Fruit fly (Drosophila melanogaster) whole organism, embryonic: ENCODE results near the gene CG10068.

Source experiments
- Bteb2 ChIP-seq: fragments of 200-800 bp; sonication (Bioruptor generic); optimal IDR thresholded peaks from 2 replicates; lab custom pipeline; 2016; ENCODE audit warnings: missing biosample characterization, missing genetic modification characterization
- CG10209 ChIP-seq: fragments of 200-800 bp; sonication (Bioruptor generic); optimal IDR thresholded peaks from 3 replicates; lab custom pipeline; 2017; ENCODE audit warnings: missing biosample characterization, mild to moderate bottlenecking, missing genetic modification characterization, missing genetic modification reagents
- CG10959 ChIP-seq: fragments of 200-800 bp; sonication (Bioruptor generic); IDR thresholded peaks from 2 replicates; pipeline ENCODE4 v1.3.6; 2022; ENCODE audit warnings: missing biosample characterization, missing genetic modification characterization
- CG12104 ChIP-seq: fragments of 200-800 bp; sonication (Bioruptor generic); optimal IDR thresholded peaks from 3 replicates; lab custom pipeline; 2016; ENCODE audit warnings: missing biosample characterization, missing genetic modification characterization
- CG12236 ChIP-seq: fragments of 200-800 bp; sonication (Bioruptor generic); optimal IDR thresholded peaks from 2 replicates; lab custom pipeline; 2016; ENCODE audit warnings: missing biosample characterization, missing genetic modification characterization
- CG13287 ChIP-seq: fragments of 200-800 bp; sonication (Bioruptor generic); IDR thresholded peaks from 2 replicates; pipeline ENCODE4 v1.3.6; 2022; ENCODE audit warnings: missing biosample characterization, missing genetic modification characterization; ENCODE audit not compliant: partially characterized antibody
- CG14050 ChIP-seq: fragments of 200-800 bp; sonication (Bioruptor generic); IDR thresholded peaks from 3 replicates; pipeline ENCODE4 v1.3.6; 2022; ENCODE audit warnings: missing biosample characterization, missing genetic modification characterization
- CG14710 ChIP-seq: fragments of 200-800 bp; sonication (Bioruptor generic); optimal IDR thresholded peaks from 3 replicates; lab custom pipeline; 2019; ENCODE audit warnings: missing biosample characterization, mild to moderate bottlenecking, missing genetic modification characterization, moderate library complexity
- CG15514 ChIP-seq: fragments of 200-800 bp; sonication (Bioruptor generic); optimal IDR thresholded peaks from 3 replicates; lab custom pipeline; 2017; ENCODE audit warnings: missing biosample characterization, missing genetic modification characterization, mild to moderate bottlenecking, moderate library complexity, missing genetic modification reagents
- CG1602 ChIP-seq: fragments of 200-800 bp; sonication (Bioruptor generic); optimal IDR thresholded peaks from 3 replicates; lab custom pipeline; 2016; ENCODE audit warnings: missing biosample characterization, missing genetic modification characterization
- CG16863 ChIP-seq: fragments of 200-800 bp; sonication (Bioruptor generic); optimal IDR thresholded peaks from 3 replicates; lab custom pipeline; 2016; ENCODE audit warnings: missing biosample characterization, missing genetic modification characterization
- CG18599 ChIP-seq: fragments of 200-800 bp; sonication (Bioruptor generic); optimal IDR thresholded peaks from 3 replicates; lab custom pipeline; 2017; ENCODE audit warnings: missing biosample characterization, missing genetic modification characterization, mild to moderate bottlenecking, moderate library complexity, missing genetic modification reagents
- CG2199 ChIP-seq: fragments of 200-800 bp; sonication (Bioruptor generic); IDR thresholded peaks from 3 replicates; pipeline ENCODE4 v1.3.6; 2022; ENCODE audit warnings: missing biosample characterization, missing genetic modification characterization
- CG32772 ChIP-seq: fragments of 200-800 bp; sonication (Bioruptor generic); IDR thresholded peaks from 2 replicates; pipeline ENCODE4 v1.3.6; 2022; ENCODE audit warnings: missing biosample characterization, missing genetic modification characterization
- CG4854 ChIP-seq: fragments of 200-800 bp; sonication (Bioruptor generic); optimal IDR thresholded peaks from 2 replicates; lab custom pipeline; 2016; ENCODE audit warnings: missing biosample characterization, missing genetic modification characterization, inconsistent platforms
- CG6272 ChIP-seq: fragments of 200-800 bp; sonication (Bioruptor generic); IDR thresholded peaks from 2 replicates; pipeline ENCODE4 v1.3.6; 2022; ENCODE audit warnings: missing biosample characterization, missing genetic modification characterization
- CG7745 ChIP-seq: fragments of 200-800 bp; sonication (Bioruptor generic); optimal IDR thresholded peaks from 2 replicates; lab custom pipeline; 2018; ENCODE audit warnings: missing biosample characterization, mild to moderate bottlenecking, missing genetic modification characterization, moderate library complexity
- CG9215 ChIP-seq: fragments of 200-800 bp; sonication (Bioruptor generic); IDR thresholded peaks from 2 replicates; pipeline ENCODE4 v1.3.6; 2022; ENCODE audit warnings: missing biosample characterization, missing genetic modification characterization
- CHES-1-like ChIP-seq: fragments of 200-800 bp; sonication (Bioruptor generic); optimal IDR thresholded peaks from 2 replicates; lab custom pipeline; 2016; ENCODE audit warnings: missing biosample characterization, missing genetic modification characterization
- Camta ChIP-seq: fragments of 200-800 bp; sonication (Bioruptor generic); optimal IDR thresholded peaks from 2 replicates; lab custom pipeline; 2016; ENCODE audit warnings: missing biosample characterization, missing genetic modification characterization
- D ChIP-seq, 2 experiments: fragments of 200-800 bp in 1 of 2; fragments of >200 bp in 1 of 2; sonication (Bioruptor generic) in 1 of 2; optimal IDR thresholded peaks; 2 replicates in 1 of 2; 3 replicates in 1 of 2; lab custom pipeline; 2017; ENCODE audit warnings: mild to moderate bottlenecking in 1 of 2, missing biosample characterization in 1 of 2, missing genetic modification characterization in 1 of 2, missing genetic modification reagents in 1 of 2
- Doc2 ChIP-seq: fragments of 200-800 bp; sonication (Bioruptor generic); IDR thresholded peaks from 2 replicates; pipeline ENCODE4 v1.3.6; 2022; ENCODE audit warnings: missing biosample characterization, missing genetic modification characterization
- HLH54F ChIP-seq: fragments of 200-800 bp; sonication (Bioruptor generic); optimal IDR thresholded peaks from 3 replicates; lab custom pipeline; 2016; ENCODE audit warnings: missing biosample characterization, missing genetic modification characterization
- Oaz ChIP-seq: fragments of 200-800 bp; sonication (Bioruptor generic); IDR thresholded peaks from 2 replicates; pipeline ENCODE4 v1.3.6; 2022; ENCODE audit warnings: missing biosample characterization, missing genetic modification characterization
- Optix ChIP-seq: fragments of 200-800 bp; sonication (Bioruptor generic); IDR thresholded peaks from 3 replicates; pipeline ENCODE4 v1.3.6; 2022; ENCODE audit warnings: missing biosample characterization, missing genetic modification characterization
- Ssrp ChIP-seq: fragments of 200-800 bp; sonication (Bioruptor generic); optimal IDR thresholded peaks from 2 replicates; lab custom pipeline; 2018; ENCODE audit warnings: missing biosample characterization, mild to moderate bottlenecking, missing genetic modification characterization, moderate library complexity
- ato ChIP-seq: fragments of 200-800 bp; sonication (Bioruptor generic); IDR thresholded peaks from 2 replicates; pipeline ENCODE4 v1.3.6; 2022; ENCODE audit warnings: missing biosample characterization, missing genetic modification characterization; ENCODE audit not compliant: partially characterized antibody
- cas ChIP-seq: fragments of 200-800 bp; sonication (Bioruptor generic); IDR thresholded peaks from 2 replicates; pipeline ENCODE4 v1.3.6; 2022; ENCODE audit warnings: missing biosample characterization, missing genetic modification characterization
- corto ChIP-seq: fragments of 200-800 bp; sonication (Bioruptor generic); optimal IDR thresholded peaks from 2 replicates; lab custom pipeline; 2016; ENCODE audit warnings: missing biosample characterization, mild to moderate bottlenecking, missing genetic modification characterization, moderate library complexity
- dmrt11E ChIP-seq: fragments of 200-800 bp; sonication (Bioruptor generic); optimal IDR thresholded peaks from 3 replicates; lab custom pipeline; 2018; ENCODE audit warnings: missing biosample characterization, mild to moderate bottlenecking, missing genetic modification characterization, moderate library complexity
- eyg ChIP-seq: fragments of 200-800 bp; sonication (Bioruptor generic); optimal IDR thresholded peaks from 3 replicates; lab custom pipeline; 2016; ENCODE audit warnings: missing biosample characterization, missing genetic modification characterization
- ftz-f1 ChIP-seq: fragments of 200-800 bp; sonication (Bioruptor generic); optimal IDR thresholded peaks from 2 replicates; lab custom pipeline; 2016; ENCODE audit warnings: missing biosample characterization, missing genetic modification characterization
- hb ChIP-seq: fragments of 200-800 bp; sonication (Bioruptor generic); IDR thresholded peaks from 3 replicates; pipeline ENCODE4 v1.3.6; 2022; ENCODE audit warnings: missing biosample characterization, missing genetic modification characterization; ENCODE audit not compliant: partially characterized antibody
- hbn ChIP-seq: fragments of 200-800 bp; sonication (Bioruptor generic); IDR thresholded peaks from 2 replicates; pipeline ENCODE4 v1.3.6; 2022; ENCODE audit warnings: missing biosample characterization, missing genetic modification characterization; ENCODE audit not compliant: partially characterized antibody
- jigr1 ChIP-seq: fragments of 200-800 bp; sonication (Bioruptor generic); IDR thresholded peaks from 3 replicates; pipeline ENCODE4 v1.3.6; 2022; ENCODE audit warnings: missing biosample characterization, missing genetic modification characterization
- klu ChIP-seq: fragments of 200-800 bp; sonication (Bioruptor generic); IDR thresholded peaks from 2 replicates; pipeline ENCODE4 v1.3.6; 2022; ENCODE audit warnings: missing biosample characterization, missing genetic modification characterization
- lmd ChIP-seq: fragments of 200-800 bp; sonication (Bioruptor generic); IDR thresholded peaks from 2 replicates; pipeline ENCODE4 v1.3.6; 2022; ENCODE audit warnings: missing biosample characterization, missing genetic modification characterization
- pan ChIP-seq, 4 experiments: fragments of >200 bp in 3 of 4; fragments of 200-800 bp in 1 of 4; sonication (Bioruptor generic) in 1 of 4; optimal IDR thresholded peaks in 3 of 4; IDR thresholded peaks in 1 of 4; 2 replicates each; pipeline versions ENCODE4 v1.3.6 to Lab custom; 2017 to 2022; ENCODE audit warnings: missing biosample characterization in 2 of 4, missing genetic modification characterization in 2 of 4, mixed read lengths in 1 of 4
- pzg ChIP-seq: fragments of 200-800 bp; sonication (Bioruptor generic); optimal IDR thresholded peaks from 3 replicates; lab custom pipeline; 2018; ENCODE audit warnings: missing biosample characterization, mild to moderate bottlenecking, missing genetic modification characterization, moderate library complexity
- row ChIP-seq: fragments of 200-800 bp; sonication (Bioruptor generic); IDR thresholded peaks from 3 replicates; pipeline ENCODE4 v1.3.6; 2022; ENCODE audit warnings: missing biosample characterization, missing genetic modification characterization
- sens ChIP-seq: fragments of 200-800 bp; sonication (Bioruptor generic); peaks from one replicate; lab custom pipeline; 2016; ENCODE audit warnings: missing biosample characterization, missing genetic modification characterization
- seq ChIP-seq: fragments of 200-800 bp; sonication (Bioruptor generic); IDR thresholded peaks from 2 replicates; pipeline ENCODE4 v1.3.6; 2022; ENCODE audit warnings: missing biosample characterization, missing genetic modification characterization
- slbo ChIP-seq: fragments of 200-800 bp; sonication (Bioruptor generic); IDR thresholded peaks from 2 replicates; pipeline ENCODE4 v1.3.6; 2022; ENCODE audit warnings: missing biosample characterization, missing genetic modification characterization
- tup ChIP-seq: fragments of 200-800 bp; sonication (Bioruptor generic); optimal IDR thresholded peaks from 2 replicates; lab custom pipeline; 2016; ENCODE audit warnings: missing biosample characterization, mild to moderate bottlenecking, missing genetic modification characterization, moderate library complexity
- wor ChIP-seq: fragments of 200-800 bp; sonication (Bioruptor generic); IDR thresholded peaks from 2 replicates; pipeline ENCODE4 v1.3.6; 2022; ENCODE audit warnings: missing biosample characterization, missing genetic modification characterization
- zf30C ChIP-seq: fragments of 200-800 bp; sonication (Bioruptor generic); optimal IDR thresholded peaks from 3 replicates; lab custom pipeline; 2018; ENCODE audit warnings: missing biosample characterization, mild to moderate bottlenecking, missing genetic modification characterization
- zfh2 ChIP-seq: fragments of 200-800 bp; sonication (Bioruptor generic); optimal IDR thresholded peaks from 2 replicates; lab custom pipeline; 2016; ENCODE audit warnings: missing biosample characterization, missing genetic modification characterization

The CG10068 gene

dm6 chr3R:7086377-7087200 lies 41.2 kb downstream of the CG10068 start, which contains the start of gene alphaTub84B:
TSS of gene alphaTub84B (plus strand) at chr3R:7086599.
- TF ChIP-seq lmd (GFP tag; lab: Robert Waterston, UW): peak; percentile 10; the same call in 1 of the 2 replicates
- TF ChIP-seq sens: peak; percentile 96
- peak; percentile 52; the same call in 1 of the 2 replicates for TF ChIP-seq CG10959
- TF ChIP-seq hbn (GFP tag; lab: Robert Waterston, UW): no peak
- peak; percentile 85; the same call in 2 of the 3 replicates for TF ChIP-seq CG2199 (GFP tag; lab: Robert Waterston, UW)
- TF ChIP-seq row: peak; percentile 28; the same call in 2 of the 3 replicates
- peak; percentile 69 for TF ChIP-seq Camta (GFP tag; lab: Kevin White, UChicago)
- no peak for TF ChIP-seq CG7745 (tag; lab: Kevin White, UChicago)
- TF ChIP-seq slbo (GFP tag; lab: Robert Waterston, UW): peak; percentile 67
- TF ChIP-seq HLH54F (GFP tag; lab: Kevin White, UChicago): peak; percentile 55
- peak; percentile 63 for TF ChIP-seq cas
- no peak for TF ChIP-seq D (optimal IDR thresholded peaks at IDR 0.05; lab: Kevin White, UChicago)
- peak; percentile 48 for TF ChIP-seq D (GFP tag; optimal IDR thresholded peaks at IDR 0.05; lab: Kevin White, UChicago)
- TF ChIP-seq eyg: peak; percentile 80
- no peak for TF ChIP-seq CG12104 (GFP tag; lab: Kevin White, UChicago)
- TF ChIP-seq ato (GFP tag; lab: Robert Waterston, UW): peak; percentile 76
- no peak for TF ChIP-seq CG1602 (GFP tag; lab: Kevin White, UChicago)
- TF ChIP-seq CG9215 (GFP tag; lab: Robert Waterston, UW): peak; percentile 32; the same call in 1 of the 2 replicates
- peak; percentile 44; the same call in 1 of the 2 replicates for TF ChIP-seq seq
- no peak for TF ChIP-seq jigr1 (GFP tag; lab: Robert Waterston, UW)
- TF ChIP-seq CG14050 (GFP tag; lab: Robert Waterston, UW): peak; percentile 25; the same call in 1 of the 3 replicates
- TF ChIP-seq CG32772 (GFP tag; lab: Robert Waterston, UW): peak; percentile 51; the same call in 1 of the 2 replicates
- TF ChIP-seq CG18599 (GFP tag; lab: Kevin White, UChicago): peak; percentile 56
- TF ChIP-seq wor: no peak
- no peak for TF ChIP-seq Oaz (GFP tag; lab: Robert Waterston, UW)
- TF ChIP-seq CG4854 (GFP tag; lab: Kevin White, UChicago): peak; percentile 60
- TF ChIP-seq ftz-f1 (GFP tag; lab: Kevin White, UChicago): peak; percentile 75
- 0 out of 3 replicates have a peak, but pooled peaks have one; percentile 41 for TF ChIP-seq hb
- TF ChIP-seq CG10209 (GFP tag; lab: Kevin White, UChicago): peak; percentile 51
- TF ChIP-seq Ssrp (tag; lab: Kevin White, UChicago): peak; percentile 24
- peak; percentile 60 for TF ChIP-seq CG13287 (GFP tag; lab: Robert Waterston, UW)
- TF ChIP-seq CG12236 (GFP tag; lab: Kevin White, UChicago): no peak
- TF ChIP-seq CG15514 (GFP tag; lab: Kevin White, UChicago): peak; percentile 62
- peak; percentile 22 for TF ChIP-seq Bteb2 (GFP tag; lab: Kevin White, UChicago)
- TF ChIP-seq tup: peak; percentile 63
- TF ChIP-seq pzg (GFP tag; lab: Kevin White, UChicago): peak; percentile 98
- peak; percentile 39; the same call in 1 of the 2 replicates for TF ChIP-seq CG6272 (GFP tag; lab: Robert Waterston, UW)
- TF ChIP-seq CHES-1-like (GFP tag; lab: Kevin White, UChicago): peak; percentile 75
- TF ChIP-seq corto: no peak
- TF ChIP-seq CG16863: peak; percentile 73
- peak; percentile 54 for TF ChIP-seq CG14710 (tag; lab: Kevin White, UChicago)
- no peak for TF ChIP-seq klu
- TF ChIP-seq pan (optimal IDR thresholded peaks at IDR 0.05; lab: Kevin White, UChicago): no peak
- peak in 1 of 2 experiments; percentile 59 for TF ChIP-seq pan (GFP tag; optimal IDR thresholded peaks at IDR 0.05 in 1 of 2, IDR thresholded peaks at IDR 0.05 in 1 of 2)
- peak; percentile 16 for TF ChIP-seq dmrt11E
- peak; percentile 34 for TF ChIP-seq zfh2
- peak; percentile 41 for TF ChIP-seq zf30C (GFP tag; lab: Kevin White, UChicago)
- TF ChIP-seq Optix (GFP tag; lab: Robert Waterston, UW): no peak
- no peak for TF ChIP-seq Doc2
